Fruit fly (Drosophila melanogaster) whole organism, embryonic: ENCODE measurements around the gene CG11634.

Source experiments
- BEAF-32 ChIP-seq: fragments of 200-800 bp; sonication (Bioruptor generic); optimal IDR thresholded peaks from 3 replicates; lab custom pipeline; 2017; ENCODE audit warnings: missing biosample characterization, missing genetic modification characterization, mild to moderate bottlenecking, moderate library complexity, missing genetic modification reagents
- CG10209 ChIP-seq: fragments of 200-800 bp; sonication (Bioruptor generic); optimal IDR thresholded peaks from 3 replicates; lab custom pipeline; 2017; ENCODE audit warnings: missing biosample characterization, mild to moderate bottlenecking, missing genetic modification characterization, missing genetic modification reagents
- CG10274 ChIP-seq: fragments of 200-800 bp; sonication (Bioruptor generic); optimal IDR thresholded peaks from 3 replicates; lab custom pipeline; 2017; ENCODE audit warnings: missing biosample characterization, mild to moderate bottlenecking, missing genetic modification characterization
- CG10366 ChIP-seq: fragments of 200-800 bp; sonication (Bioruptor generic); IDR thresholded peaks from 2 replicates; pipeline ENCODE4 v1.3.6; 2022; ENCODE audit warnings: missing biosample characterization, missing genetic modification characterization
- CG11085 ChIP-seq: fragments of 200-800 bp; sonication (Bioruptor generic); IDR thresholded peaks from 2 replicates; pipeline ENCODE4 v1.3.6; 2022; ENCODE audit warnings: missing biosample characterization, missing genetic modification characterization
- CG11093 ChIP-seq: fragments of 200-800 bp; sonication (Bioruptor generic); IDR thresholded peaks from 3 replicates; pipeline ENCODE4 v1.3.6; 2022; ENCODE audit warnings: missing biosample characterization, missing genetic modification characterization
- CG12744 ChIP-seq: fragments of 200-800 bp; sonication (Bioruptor generic); optimal IDR thresholded peaks from 2 replicates; lab custom pipeline; 2016; ENCODE audit warnings: missing biosample characterization, missing genetic modification characterization
- CG13624 ChIP-seq: fragments of 200-800 bp; sonication (Bioruptor generic); optimal IDR thresholded peaks from 2 replicates; lab custom pipeline; 2016; ENCODE audit warnings: missing biosample characterization, missing genetic modification characterization
- CG14860 ChIP-seq: fragments of 200-800 bp; sonication (Bioruptor generic); IDR thresholded peaks from 3 replicates; pipeline ENCODE4 v1.3.6; 2022; ENCODE audit warnings: missing biosample characterization, missing genetic modification characterization; ENCODE audit not compliant: partially characterized antibody
- CG14965 ChIP-seq: fragments of 200-800 bp; sonication (Bioruptor generic); optimal IDR thresholded peaks from 2 replicates; lab custom pipeline; 2016; ENCODE audit warnings: missing biosample characterization, missing genetic modification characterization, borderline replicate concordance
- CG15269 ChIP-seq: fragments of 200-800 bp; sonication (Bioruptor generic); optimal IDR thresholded peaks from 2 replicates; lab custom pipeline; 2018; ENCODE audit warnings: missing biosample characterization, mild to moderate bottlenecking, missing genetic modification characterization, moderate library complexity
- CG17361 ChIP-seq: fragments of 200-800 bp; sonication (Bioruptor generic); IDR thresholded peaks from 3 replicates; pipeline ENCODE4 v1.3.6; 2022; ENCODE audit warnings: missing biosample characterization, missing genetic modification characterization
- CG17568 ChIP-seq: fragments of 200-800 bp; sonication (Bioruptor generic); optimal IDR thresholded peaks from 2 replicates; lab custom pipeline; 2018; ENCODE audit warnings: missing biosample characterization, mild to moderate bottlenecking, missing genetic modification characterization, moderate library complexity
- CG17612 ChIP-seq: fragments of 200-800 bp; sonication (Bioruptor generic); IDR thresholded peaks from 2 replicates; pipeline ENCODE4 v1.3.6; 2022; ENCODE audit warnings: missing biosample characterization, missing genetic modification characterization
- CG1832 ChIP-seq: fragments of 200-800 bp; sonication (Bioruptor generic); optimal IDR thresholded peaks from 2 replicates; lab custom pipeline; 2017; ENCODE audit warnings: missing biosample characterization, mild to moderate bottlenecking, missing genetic modification characterization, inconsistent platforms
- CG18619 ChIP-seq: fragments of 200-800 bp; sonication (Bioruptor generic); optimal IDR thresholded peaks from 3 replicates; lab custom pipeline; 2017; ENCODE audit warnings: missing biosample characterization, mild to moderate bottlenecking, missing genetic modification characterization
- CG30020 ChIP-seq: fragments of 200-800 bp; optimal IDR thresholded peaks from 2 replicates; lab custom pipeline; 2019; ENCODE audit warnings: missing biosample characterization, mild to moderate bottlenecking, missing genetic modification characterization, moderate library complexity
- CG34422 ChIP-seq: fragments of 200-800 bp; sonication (Bioruptor generic); IDR thresholded peaks from 3 replicates; pipeline ENCODE4 v1.3.6; 2022; ENCODE audit warnings: missing biosample characterization, missing genetic modification characterization
- CG3726 ChIP-seq: fragments of 200-800 bp; sonication (Bioruptor generic); IDR thresholded peaks from 3 replicates; pipeline ENCODE4, ENCODE4 v1.3.6; 2022; ENCODE audit warnings: missing biosample characterization, missing genetic modification characterization
- CG6765 ChIP-seq: fragments of 200-800 bp; sonication (Bioruptor generic); optimal IDR thresholded peaks from 3 replicates; lab custom pipeline; 2017; ENCODE audit warnings: missing biosample characterization, mild to moderate bottlenecking, missing genetic modification characterization
- CG6791 ChIP-seq: fragments of 200-800 bp; sonication (Bioruptor generic); IDR thresholded peaks from 3 replicates; pipeline ENCODE4 v1.3.6; 2022; ENCODE audit warnings: missing biosample characterization, missing genetic modification characterization; ENCODE audit not compliant: partially characterized antibody
- CG7839 ChIP-seq: fragments of 200-800 bp; sonication (Bioruptor generic); optimal IDR thresholded peaks from 3 replicates; lab custom pipeline; 2018; ENCODE audit warnings: missing biosample characterization, mild to moderate bottlenecking, missing genetic modification characterization, moderate library complexity
- CG9437 ChIP-seq: fragments of 200-800 bp; sonication (Bioruptor generic); optimal IDR thresholded peaks from 2 replicates; lab custom pipeline; 2018; ENCODE audit warnings: missing biosample characterization, mild to moderate bottlenecking, missing genetic modification characterization
- Dad ChIP-seq: fragments of 200-800 bp; sonication (Bioruptor generic); optimal IDR thresholded peaks from 3 replicates; lab custom pipeline; 2016; ENCODE audit warnings: missing biosample characterization, missing genetic modification characterization
- Drgx ChIP-seq: fragments of 200-800 bp; sonication (Bioruptor generic); IDR thresholded peaks from 2 replicates; pipeline ENCODE4 v1.3.6; 2022; ENCODE audit warnings: missing biosample characterization, missing genetic modification characterization
- MTF-1 ChIP-seq: fragments of 200-800 bp; sonication (Bioruptor generic); optimal IDR thresholded peaks from 2 replicates; lab custom pipeline; 2018; ENCODE audit warnings: missing biosample characterization, mild to moderate bottlenecking, missing genetic modification characterization, borderline replicate concordance
- Med ChIP-seq: fragments of 200-800 bp; sonication (Bioruptor generic); peaks from one replicate; lab custom pipeline; 2016; ENCODE audit warnings: missing biosample characterization, missing genetic modification characterization, mild to moderate bottlenecking, inconsistent platforms, moderate library complexity
- Meics ChIP-seq: fragments of 200-800 bp; sonication (Bioruptor generic); optimal IDR thresholded peaks from 2 replicates; lab custom pipeline; 2017; ENCODE audit warnings: missing biosample characterization, mild to moderate bottlenecking, missing genetic modification characterization
- NK7.1 ChIP-seq: fragments of 200-800 bp; sonication (Bioruptor generic); optimal IDR thresholded peaks from 3 replicates; lab custom pipeline; 2016; ENCODE audit warnings: missing biosample characterization, missing genetic modification characterization
- NfI ChIP-seq: fragments of 200-800 bp; sonication (Bioruptor generic); optimal IDR thresholded peaks from 3 replicates; lab custom pipeline; 2018; ENCODE audit warnings: missing biosample characterization, mild to moderate bottlenecking, missing genetic modification characterization, moderate library complexity
- Six4 ChIP-seq: fragments of 200-800 bp; sonication (Bioruptor generic); optimal IDR thresholded peaks from 2 replicates; lab custom pipeline; 2016; ENCODE audit warnings: missing biosample characterization, missing genetic modification characterization
- Stat92E ChIP-seq, 3 experiments: fragments of >200 bp in 2 of 3; fragments of 200-800 bp in 1 of 3; sonication (Bioruptor generic) in 1 of 3; optimal IDR thresholded peaks; 2 replicates each; lab custom pipeline; 2017 to 2019; ENCODE audit warnings: missing biosample characterization in 3 of 3, missing genetic modification characterization in 3 of 3, mild to moderate bottlenecking in 1 of 3, moderate library complexity in 1 of 3
- ara ChIP-seq: fragments of 200-800 bp; sonication (Bioruptor generic); IDR thresholded peaks from 2 replicates; pipeline ENCODE4 v1.3.6; 2022; ENCODE audit warnings: missing biosample characterization, missing genetic modification characterization
- chif ChIP-seq, 2 experiments: fragments of 200-800 bp; sonication (Bioruptor generic); optimal IDR thresholded peaks; 3 replicates each; lab custom pipeline; 2016; ENCODE audit warnings: missing biosample characterization in 2 of 2, missing genetic modification characterization in 2 of 2
- chinmo ChIP-seq: fragments of 200-800 bp; sonication (Bioruptor generic); IDR thresholded peaks from 4 replicates; pipeline ENCODE4 v1.3.6; 2022; ENCODE audit warnings: missing biosample characterization, missing genetic modification characterization; ENCODE audit not compliant: partially characterized antibody
- corto ChIP-seq: fragments of 200-800 bp; sonication (Bioruptor generic); optimal IDR thresholded peaks from 2 replicates; lab custom pipeline; 2016; ENCODE audit warnings: missing biosample characterization, mild to moderate bottlenecking, missing genetic modification characterization, moderate library complexity
- dm ChIP-seq: fragments of 200-800 bp; sonication (Bioruptor generic); optimal IDR thresholded peaks from 3 replicates; lab custom pipeline; 2016; ENCODE audit warnings: missing biosample characterization, missing genetic modification characterization
- ems ChIP-seq: fragments of 200-800 bp; sonication (Bioruptor generic); optimal IDR thresholded peaks from 3 replicates; lab custom pipeline; 2016; ENCODE audit warnings: missing biosample characterization, missing genetic modification characterization
- ewg ChIP-seq: fragments of 200-800 bp; sonication (Bioruptor generic); optimal IDR thresholded peaks from 3 replicates; lab custom pipeline; 2017; ENCODE audit warnings: mild to moderate bottlenecking, missing biosample characterization, missing genetic modification reagents, missing genetic modification characterization
- fd102C ChIP-seq: fragments of 200-800 bp; sonication (Bioruptor generic); optimal IDR thresholded peaks from 2 replicates; lab custom pipeline; 2018; ENCODE audit warnings: missing biosample characterization, mild to moderate bottlenecking, missing genetic modification characterization, moderate library complexity
- fd96Cb ChIP-seq: fragments of 200-800 bp; sonication (Bioruptor generic); optimal IDR thresholded peaks from 2 replicates; lab custom pipeline; 2018; ENCODE audit warnings: missing biosample characterization, mild to moderate bottlenecking, missing genetic modification characterization, moderate library complexity
- ham ChIP-seq: fragments of 200-800 bp; sonication (Bioruptor generic); IDR thresholded peaks from 2 replicates; pipeline ENCODE4 v1.3.6; 2022; ENCODE audit warnings: missing biosample characterization, missing genetic modification characterization
- lilli ChIP-seq: fragments of 200-800 bp; sonication (Bioruptor generic); optimal IDR thresholded peaks from 3 replicates; lab custom pipeline; 2016; ENCODE audit warnings: missing biosample characterization, missing genetic modification characterization
- nau ChIP-seq: fragments of 200-800 bp; sonication (Bioruptor generic); optimal IDR thresholded peaks from 3 replicates; lab custom pipeline; 2017; ENCODE audit warnings: missing biosample characterization, mild to moderate bottlenecking, missing genetic modification characterization, missing genetic modification reagents
- nerfin-1 ChIP-seq: fragments of 200-800 bp; sonication (Bioruptor generic); optimal IDR thresholded peaks from 3 replicates; lab custom pipeline; 2019; ENCODE audit warnings: missing biosample characterization, mild to moderate bottlenecking, missing genetic modification characterization, moderate library complexity
- nerfin-2 ChIP-seq: fragments of 200-800 bp; sonication (Bioruptor generic); IDR thresholded peaks from 2 replicates; pipeline ENCODE4 v1.3.6; 2022; ENCODE audit warnings: missing biosample characterization, missing genetic modification characterization; ENCODE audit not compliant: partially characterized antibody
- ttk ChIP-seq: fragments of 200-800 bp; sonication (Bioruptor generic); IDR thresholded peaks from 2 replicates; pipeline ENCODE4 v2.1.2; 2022; ENCODE audit warnings: missing biosample characterization, missing genetic modification characterization
- usp ChIP-seq: fragments of >200 bp; optimal IDR thresholded peaks from 2 replicates; lab custom pipeline; 2017; ENCODE audit warnings: missing biosample characterization, missing genetic modification characterization
- vvl ChIP-seq: fragments of 200-800 bp; sonication (Bioruptor generic); IDR thresholded peaks from 2 replicates; pipeline ENCODE4 v1.3.6; 2022; ENCODE audit warnings: missing biosample characterization, missing genetic modification characterization

CG11634 gene

dm6 chr2L:21899001-21899715 is 16.9 kb upstream of the CG11634 start (continued):
- TF ChIP-seq fd96Cb = no peak
- TF ChIP-seq CG18619 = no peak
- TF ChIP-seq CG10274 (GFP tag; lab: Kevin White, UChicago) = no peak
- no peak for TF ChIP-seq Six4 (GFP tag; lab: Kevin White, UChicago)
- no peak for TF ChIP-seq ttk (GFP tag; lab: Robert Waterston, UW)
- no peak for TF ChIP-seq Med (GFP tag; lab: Kevin White, UChicago)
- TF ChIP-seq CG6765 (GFP tag; lab: Kevin White, UChicago) = no peak
- TF ChIP-seq vvl (GFP tag; lab: Robert Waterston, UW) = peak; percentile 50; the same call in 1 of the 2 replicates
- no peak for TF ChIP-seq Dad (GFP tag; lab: Kevin White, UChicago)
- peak; percentile 89 for TF ChIP-seq CG1832
- TF ChIP-seq nerfin-2 (GFP tag; lab: Robert Waterston, UW) = peak; percentile 58; the same call in 1 of the 2 replicates
- TF ChIP-seq fd102C (GFP tag; lab: Kevin White, UChicago) = no peak
- TF ChIP-seq CG7839 (tag; lab: Kevin White, UChicago) = no peak
- TF ChIP-seq CG12744 (GFP tag; lab: Kevin White, UChicago) = no peak
- TF ChIP-seq ara = no peak
- no peak for TF ChIP-seq dm (GFP tag; lab: Kevin White, UChicago)
- no peak for TF ChIP-seq Drgx
- no peak; the same call in 2 of the 3 replicates for TF ChIP-seq CG34422 (GFP tag; lab: Robert Waterston, UW)
- TF ChIP-seq CG17361 (GFP tag; lab: Robert Waterston, UW) = no peak
- TF ChIP-seq nau (GFP tag; lab: Kevin White, UChicago) = no peak
- TF ChIP-seq MTF-1 (GFP tag; lab: Kevin White, UChicago) = no peak
- no peak for TF ChIP-seq CG11085 (GFP tag; lab: Robert Waterston, UW)
- no peak for TF ChIP-seq corto (GFP tag; lab: Kevin White, UChicago)
- TF ChIP-seq chif (GFP tag; optimal IDR thresholded peaks at IDR 0.05; lab: Kevin White, UChicago) = no peak
- no peak for TF ChIP-seq CG30020 (tag; lab: Kevin White, UChicago)
- no peak for TF ChIP-seq Stat92E (GFP tag; optimal IDR thresholded peaks at IDR 0.05; lab: Kevin White, UChicago)
- no peak for TF ChIP-seq CG17568 (GFP tag; lab: Kevin White, UChicago)
- 0 out of 3 replicates have a peak, but pooled peaks have one; percentile 35 for TF ChIP-seq CG14860
- TF ChIP-seq nerfin-1 = peak; percentile 48
- no peak for TF ChIP-seq BEAF-32 (GFP tag; lab: Kevin White, UChicago)
- TF ChIP-seq CG13624 = no peak
- no peak for TF ChIP-seq ham
- TF ChIP-seq NK7.1 (GFP tag; lab: Kevin White, UChicago) = no peak
- no peak for TF ChIP-seq Meics (GFP tag; lab: Kevin White, UChicago)
- TF ChIP-seq CG10366 (GFP tag; lab: Robert Waterston, UW) = no peak
- TF ChIP-seq CG6791 = peak; percentile 54; the same call in 1 of the 3 replicates
- no peak for TF ChIP-seq CG15269 (tag; lab: Kevin White, UChicago)
- peak; percentile 95 for TF ChIP-seq chinmo (GFP tag; lab: Robert Waterston, UW)
- no peak for TF ChIP-seq CG10209
- TF ChIP-seq CG17612 (GFP tag; lab: Robert Waterston, UW) = no peak
- TF ChIP-seq CG14965 (GFP tag; lab: Kevin White, UChicago) = no peak
- peak; percentile 72 for TF ChIP-seq ewg (GFP tag; lab: Kevin White, UChicago)
- TF ChIP-seq ems = no peak
- TF ChIP-seq CG9437 (GFP tag; lab: Kevin White, UChicago) = no peak
- TF ChIP-seq lilli (GFP tag; lab: Kevin White, UChicago) = no peak
- TF ChIP-seq CG11093 (GFP tag; lab: Robert Waterston, UW) = no peak
- no peak for TF ChIP-seq usp
- TF ChIP-seq NfI (GFP tag; lab: Kevin White, UChicago) = no peak
- TF ChIP-seq CG3726 (GFP tag; lab: Robert Waterston, UW) = no peak
